Fruit fly (Drosophila melanogaster): ENCODE data around the gene Invadolysin.

dm6 chr3R:10095052-10095451, 49.4 kb upstream of the Invadolysin start:
- TF ChIP-seq CG8478 (optimal IDR thresholded peaks at IDR 0.05): no peak
- TF ChIP-seq CTCF (optimal IDR thresholded peaks at IDR 0.05): no peak
